Worm (Caenorhabditis elegans) whole organism, L3 larva: ENCODE results near the gene unc-82.

Experiments
- R02D3.7 ChIP-seq: fragments of 150-350 bp; optimal IDR thresholded peaks from 2 replicates; lab custom pipeline; 2014; ENCODE audit warnings: missing biosample characterization, missing genetic modification characterization
- ZK546.5 ChIP-seq: sonication (generic microtip); optimal IDR thresholded peaks from 2 replicates; lab custom pipeline; 2017; ENCODE audit warnings: missing biosample characterization, missing genetic modification characterization
- aly-2 ChIP-seq: fragments of 150-350 bp; optimal IDR thresholded peaks from 2 replicates; lab custom pipeline; 2014; ENCODE audit warnings: missing biosample characterization, missing genetic modification characterization
- ama-1 ChIP-seq: fragments of 150-350 bp; optimal IDR thresholded peaks from 2 replicates; lab custom pipeline; 2018
- ceh-16 ChIP-seq: sonication (generic microtip); optimal IDR thresholded peaks from 2 replicates; lab custom pipeline; 2017; ENCODE audit warnings: missing biosample characterization, missing genetic modification characterization
- ceh-28 ChIP-seq: fragments of 150-350 bp; optimal IDR thresholded peaks from 2 replicates; lab custom pipeline; 2014; ENCODE audit warnings: missing biosample characterization, missing genetic modification reagents, missing genetic modification characterization
- ceh-82 ChIP-seq: fragments of 150-350 bp; optimal IDR thresholded peaks from 2 replicates; lab custom pipeline; 2014; ENCODE audit warnings: missing biosample characterization, missing genetic modification characterization
- ceh-9 ChIP-seq: sonication (generic microtip); optimal IDR thresholded peaks from 2 replicates; lab custom pipeline; 2018; ENCODE audit warnings: missing biosample characterization, missing genetic modification characterization
- daf-12 ChIP-seq: fragments of 150-350 bp; optimal IDR thresholded peaks from 2 replicates; lab custom pipeline; 2014; ENCODE audit warnings: missing biosample characterization, missing genetic modification reagents, missing genetic modification characterization
- egl-27 ChIP-seq: sonication (generic microtip); optimal IDR thresholded peaks from 4 replicates; lab custom pipeline; 2017; ENCODE audit warnings: missing biosample characterization, missing genetic modification reagents, missing genetic modification characterization
- egl-5 ChIP-seq: fragments of 150-350 bp; optimal IDR thresholded peaks from 2 replicates; lab custom pipeline; 2017; ENCODE audit warnings: missing biosample characterization, missing genetic modification reagents, missing genetic modification characterization, inconsistent platforms
- elt-1 ChIP-seq: fragments of 150-350 bp; optimal IDR thresholded peaks from 2 replicates; lab custom pipeline; 2014; ENCODE audit warnings: missing biosample characterization, missing genetic modification characterization
- elt-2 ChIP-seq: sonication (generic microtip); optimal IDR thresholded peaks from 2 replicates; lab custom pipeline; 2016; ENCODE audit warnings: missing genetic modification reagents, mild to moderate bottlenecking, missing genetic modification characterization, missing compliant biosample characterization
- elt-3 ChIP-seq, 3 experiments: fragments of 150-350 bp in 1 of 3; sonication (generic microtip) in 2 of 3; optimal IDR thresholded peaks; 2 replicates in 2 of 3; 4 replicates in 1 of 3; lab custom pipeline; 2014 to 2017; ENCODE audit warnings: missing biosample characterization in 3 of 3, missing genetic modification characterization in 3 of 3
- eor-1 ChIP-seq, 2 experiments: fragments of 150-350 bp; optimal IDR thresholded peaks; 2 replicates each; lab custom pipeline; 2014 to 2018; ENCODE audit warnings: missing biosample characterization in 2 of 2, missing genetic modification characterization in 2 of 2
- fkh-10 ChIP-seq: sonication (generic microtip); optimal IDR thresholded peaks from 2 replicates; lab custom pipeline; 2017; ENCODE audit warnings: missing biosample characterization, missing genetic modification reagents, missing genetic modification characterization
- fkh-2 ChIP-seq: fragments of 150-350 bp; optimal IDR thresholded peaks from 2 replicates; lab custom pipeline; 2014; ENCODE audit warnings: missing biosample characterization, missing genetic modification reagents, missing genetic modification characterization
- fos-1 ChIP-seq: fragments of 150-350 bp; optimal IDR thresholded peaks from 2 replicates; lab custom pipeline; 2014; ENCODE audit warnings: missing biosample characterization, missing genetic modification characterization
- hmg-11 ChIP-seq: sonication (generic microtip); optimal IDR thresholded peaks from 2 replicates; lab custom pipeline; 2016; ENCODE audit warnings: missing genetic modification characterization, missing compliant biosample characterization
- jun-1 ChIP-seq: fragments of 150-350 bp; optimal IDR thresholded peaks from 2 replicates; lab custom pipeline; 2014; ENCODE audit warnings: missing biosample characterization, missing genetic modification reagents, missing genetic modification characterization
- lin-15B ChIP-seq: fragments of 150-350 bp; optimal IDR thresholded peaks from 2 replicates; lab custom pipeline; 2014; ENCODE audit warnings: missing biosample characterization, missing genetic modification characterization
- lin-39 ChIP-seq: fragments of 150-350 bp; optimal IDR thresholded peaks from 2 replicates; lab custom pipeline; 2018; ENCODE audit warnings: missing biosample characterization, missing genetic modification reagents, missing genetic modification characterization
- lsy-12 ChIP-seq: sonication (generic microtip); optimal IDR thresholded peaks from 2 replicates; lab custom pipeline; 2016; ENCODE audit warnings: mild to moderate bottlenecking, missing genetic modification characterization, missing compliant biosample characterization
- mdl-1 ChIP-seq: fragments of 150-350 bp; optimal IDR thresholded peaks from 2 replicates; lab custom pipeline; 2014; ENCODE audit warnings: missing biosample characterization, missing genetic modification characterization
- mml-1 ChIP-seq: fragments of 150-350 bp; sonication (generic microtip); optimal IDR thresholded peaks from 3 replicates; lab custom pipeline; 2014; ENCODE audit warnings: missing biosample characterization, missing genetic modification characterization
- nfya-1 ChIP-seq: sonication (generic microtip); optimal IDR thresholded peaks from 2 replicates; lab custom pipeline; 2017; ENCODE audit warnings: missing genetic modification characterization, mild to moderate bottlenecking, missing compliant biosample characterization, antibody characterized with exemption, moderate library complexity; ENCODE audit not compliant: insufficient read depth
- nhr-11 ChIP-seq: fragments of 150-350 bp; optimal IDR thresholded peaks from 2 replicates; lab custom pipeline; 2014; ENCODE audit warnings: missing biosample characterization, missing genetic modification characterization
- nhr-12 ChIP-seq: fragments of 150-350 bp; optimal IDR thresholded peaks from 2 replicates; lab custom pipeline; 2014; ENCODE audit warnings: missing biosample characterization, missing genetic modification characterization
- nhr-23 ChIP-seq: fragments of 150-350 bp; optimal IDR thresholded peaks from 2 replicates; lab custom pipeline; 2014; ENCODE audit warnings: missing biosample characterization, missing genetic modification reagents, missing genetic modification characterization
- nhr-237 ChIP-seq: fragments of 150-350 bp; optimal IDR thresholded peaks from 2 replicates; lab custom pipeline; 2014; ENCODE audit warnings: missing biosample characterization, missing genetic modification characterization
- nhr-25 ChIP-seq: sonication (generic microtip); optimal IDR thresholded peaks from 2 replicates; lab custom pipeline; 2017; ENCODE audit warnings: missing biosample characterization, missing genetic modification characterization
- nhr-28 ChIP-seq: fragments of 150-350 bp; optimal IDR thresholded peaks from 2 replicates; lab custom pipeline; 2014; ENCODE audit warnings: missing biosample characterization, missing genetic modification characterization
- nhr-43 ChIP-seq: sonication (generic microtip); optimal IDR thresholded peaks from 2 replicates; lab custom pipeline; 2016; ENCODE audit warnings: mild to moderate bottlenecking, missing genetic modification characterization, missing compliant biosample characterization; ENCODE audit not compliant: poor library complexity, severe bottlenecking
- nhr-67 ChIP-seq: fragments of 150-350 bp; optimal IDR thresholded peaks from 2 replicates; lab custom pipeline; 2014; ENCODE audit warnings: missing biosample characterization, missing genetic modification characterization
- nhr-76 ChIP-seq: fragments of 150-350 bp; sonication (generic microtip); optimal IDR thresholded peaks from 5 replicates; lab custom pipeline; 2014; ENCODE audit warnings: missing biosample characterization, missing genetic modification characterization
- nhr-77 ChIP-seq: fragments of 150-350 bp; optimal IDR thresholded peaks from 2 replicates; lab custom pipeline; 2014; ENCODE audit warnings: missing biosample characterization, missing genetic modification characterization
- pha-4 ChIP-seq: fragments of 150-350 bp; optimal IDR thresholded peaks from 2 replicates; lab custom pipeline; 2014; ENCODE audit warnings: missing biosample characterization, missing genetic modification reagents, missing genetic modification characterization
- pqm-1 ChIP-seq: fragments of 150-350 bp; optimal IDR thresholded peaks from 2 replicates; lab custom pipeline; 2017; ENCODE audit warnings: missing biosample characterization, missing genetic modification characterization, inconsistent platforms
- sea-2 ChIP-seq: fragments of 150-350 bp; sonication (generic microtip); optimal IDR thresholded peaks from 4 replicates; lab custom pipeline; 2014; ENCODE audit warnings: missing biosample characterization, missing genetic modification reagents, missing genetic modification characterization
- skn-1 ChIP-seq: fragments of 150-350 bp; optimal IDR thresholded peaks from 2 replicates; lab custom pipeline; 2014; ENCODE audit warnings: missing biosample characterization, missing genetic modification characterization
- snpc-4 ChIP-seq: fragments of 150-350 bp; optimal IDR thresholded peaks from 2 replicates; lab custom pipeline; 2014; ENCODE audit warnings: missing biosample characterization, missing genetic modification characterization
- tbx-2 ChIP-seq: sonication (generic microtip); optimal IDR thresholded peaks from 2 replicates; lab custom pipeline; 2016; ENCODE audit warnings: mild to moderate bottlenecking, missing genetic modification characterization, missing compliant biosample characterization
- unc-39 ChIP-seq: sonication (generic microtip); optimal IDR thresholded peaks from 4 replicates; lab custom pipeline; 2017; ENCODE audit warnings: missing biosample characterization, missing genetic modification characterization
- unc-62 ChIP-seq: fragments of 150-350 bp; sonication (generic microtip); optimal IDR thresholded peaks from 4 replicates; lab custom pipeline; 2014; ENCODE audit warnings: missing biosample characterization, missing genetic modification reagents, missing genetic modification characterization
- zag-1 ChIP-seq: fragments of 150-350 bp; optimal IDR thresholded peaks from 2 replicates; lab custom pipeline; 2014; ENCODE audit warnings: missing biosample characterization, missing genetic modification characterization
- ztf-11 ChIP-seq: fragments of 150-350 bp; optimal IDR thresholded peaks from 2 replicates; lab custom pipeline; 2014; ENCODE audit warnings: missing biosample characterization, missing genetic modification characterization
- ztf-4 ChIP-seq: fragments of 150-350 bp; optimal IDR thresholded peaks from 2 replicates; lab custom pipeline; 2014; ENCODE audit warnings: missing biosample characterization, missing genetic modification characterization

Gene unc-82

ce11 chrIV:7397507-7397906, 26.8 kb upstream of the unc-82 start:
- no peak for TF ChIP-seq ceh-9 (tag; lab: Kevin White, UChicago)
- TF ChIP-seq hmg-11 (tag; lab: Kevin White, UChicago): no peak
- TF ChIP-seq nhr-76: no peak
- TF ChIP-seq skn-1 (tag; lab: Kevin White, UChicago): no peak
- no peak for TF ChIP-seq aly-2 (tag; lab: Kevin White, UChicago)
- no peak for TF ChIP-seq nhr-28 (tag; lab: Kevin White, UChicago)
- TF ChIP-seq zag-1 (tag; lab: Kevin White, UChicago): no peak
- peak; percentile 14 for TF ChIP-seq ama-1
- TF ChIP-seq pha-4 (tag; lab: Kevin White, UChicago): no peak
- peak; percentile 28 for TF ChIP-seq lsy-12 (tag; lab: Kevin White, UChicago)

- TF ChIP-seq fkh-10 (GFP tag; lab: Kevin White, UChicago) (peak; percentile 19), fkh-2 (tag; lab: Kevin White, UChicago) (no peak), egl-5 (tag; lab: Kevin White, UChicago) (peak; percentile 41), hmg-11 (tag; lab: Kevin White, UChicago) (peak; percentile 67), nfya-1 (tag; lab: Kevin White, UChicago) (peak; percentile 62), snpc-4 (tag; lab: Kevin White, UChicago) (no peak), nhr-43 (no peak)
Observed at ce11 chrIV:7400502-7401118, 23.7 kb upstream of the unc-82 start.

- no peak for TF ChIP-seq fkh-2 (tag; lab: Kevin White, UChicago)
- TF ChIP-seq ceh-16 (tag; lab: Kevin White, UChicago): no peak
- no peak for TF ChIP-seq sea-2 (GFP tag; lab: Kevin White, UChicago)
- TF ChIP-seq unc-62: no peak
- TF ChIP-seq elt-2: no peak
- no peak for TF ChIP-seq fos-1
- TF ChIP-seq unc-39 (tag; lab: Kevin White, UChicago): no peak
- no peak for TF ChIP-seq egl-27
- TF ChIP-seq mml-1 (tag; lab: Kevin White, UChicago): no peak
- TF ChIP-seq fkh-10 (GFP tag; lab: Kevin White, UChicago): peak; percentile 76
- peak; percentile 5 for TF ChIP-seq mdl-1 (tag; lab: Kevin White, UChicago)
- TF ChIP-seq nhr-25 (tag; lab: Kevin White, UChicago): no peak
- TF ChIP-seq pha-4 (tag; lab: Kevin White, UChicago): peak; percentile 41
- TF ChIP-seq daf-12 (tag; lab: Kevin White, UChicago): no peak
- TF ChIP-seq ceh-28: peak; percentile 74
- TF ChIP-seq nhr-23: no peak
- peak; percentile 71 for TF ChIP-seq egl-5 (tag; lab: Kevin White, UChicago)
- no peak for TF ChIP-seq ztf-4
- TF ChIP-seq ama-1: no peak
- TF ChIP-seq nhr-43: no peak
- TF ChIP-seq lsy-12 (tag; lab: Kevin White, UChicago): peak; percentile 48
- TF ChIP-seq nhr-237 (tag; lab: Kevin White, UChicago): no peak
- TF ChIP-seq tbx-2 (tag; lab: Kevin White, UChicago): peak; percentile 49
- no peak for TF ChIP-seq ZK546.5 (tag; lab: Kevin White, UChicago)
- TF ChIP-seq nfya-1 (tag; lab: Kevin White, UChicago): peak; percentile 92
- peak; percentile 69 for TF ChIP-seq nhr-11 (tag; lab: Kevin White, UChicago)
- TF ChIP-seq zag-1 (tag; lab: Kevin White, UChicago): peak; percentile 22
- no peak for TF ChIP-seq jun-1
- peak; percentile 49 for TF ChIP-seq snpc-4 (tag; lab: Kevin White, UChicago)
- TF ChIP-seq nhr-67 (tag; lab: Kevin White, UChicago): no peak
- peak; percentile 25 for TF ChIP-seq R02D3.7 (tag; lab: Kevin White, UChicago)
- TF ChIP-seq nhr-77 (tag; lab: Kevin White, UChicago): no peak
- no peak for TF ChIP-seq nhr-28 (tag; lab: Kevin White, UChicago)
- no peak for TF ChIP-seq ceh-9 (tag; lab: Kevin White, UChicago)
- peak; percentile 37 for TF ChIP-seq lin-15B (tag; lab: Kevin White, UChicago)
- TF ChIP-seq elt-3 (tag; optimal IDR thresholded peaks at IDR 0.05; lab: Kevin White, UChicago): no peak
- no peak for TF ChIP-seq aly-2 (tag; lab: Kevin White, UChicago)
- no peak for TF ChIP-seq pqm-1
- TF ChIP-seq lin-39 (tag; lab: Kevin White, UChicago): peak; percentile 83
- TF ChIP-seq nhr-12 (tag; lab: Kevin White, UChicago): no peak
- TF ChIP-seq ceh-82: no peak
- TF ChIP-seq skn-1 (tag; lab: Kevin White, UChicago): peak; percentile 15
- TF ChIP-seq elt-1: no peak
- TF ChIP-seq hmg-11 (tag; lab: Kevin White, UChicago): peak; percentile 80
- TF ChIP-seq eor-1 (tag; optimal IDR thresholded peaks at IDR 0.05; lab: Kevin White, UChicago): no peak
- TF ChIP-seq nhr-76: no peak
- TF ChIP-seq ztf-11 (tag; lab: Kevin White, UChicago): no peak
Observed at ce11 chrIV:7402077-7402476, 22.2 kb upstream of the unc-82 start.
